Fruit fly (Drosophila melanogaster) whole organism, pupa: ENCODE data around the gene CG43338.

ENCODE experiments used
- CG10348 ChIP-seq: fragments of 200-800 bp; sonication (Bioruptor generic); IDR thresholded peaks from 2 replicates; pipeline ENCODE4 v1.3.6; 2022; ENCODE audit warnings: missing biosample characterization, missing genetic modification characterization
- CG12605 ChIP-seq: fragments of 200-800 bp; sonication (Bioruptor generic); IDR thresholded peaks from 2 replicates; pipeline ENCODE4 v1.3.6; 2022; ENCODE audit warnings: missing biosample characterization, missing genetic modification characterization
- CG13204 ChIP-seq: fragments of 200-800 bp; sonication (Bioruptor generic); optimal IDR thresholded peaks from 2 replicates; lab custom pipeline; 2018; ENCODE audit warnings: missing biosample characterization, mild to moderate bottlenecking, missing genetic modification characterization, moderate library complexity
- CG14655 ChIP-seq: fragments of 200-800 bp; sonication (Bioruptor generic); optimal IDR thresholded peaks from 3 replicates; lab custom pipeline; 2017; ENCODE audit warnings: mild to moderate bottlenecking, missing biosample characterization, missing genetic modification reagents, missing genetic modification characterization
- CG15710 ChIP-seq: fragments of 200-800 bp; sonication (Bioruptor generic); optimal IDR thresholded peaks from 2 replicates; lab custom pipeline; 2018; ENCODE audit warnings: missing biosample characterization, mild to moderate bottlenecking, missing genetic modification characterization, moderate library complexity
- CG17806 ChIP-seq: fragments of 200-800 bp; sonication (Bioruptor generic); optimal IDR thresholded peaks from 2 replicates; lab custom pipeline; 2018; ENCODE audit warnings: missing biosample characterization, mild to moderate bottlenecking, missing genetic modification characterization, moderate library complexity
- CG32121 ChIP-seq: fragments of 200-800 bp; sonication (Bioruptor generic); IDR thresholded peaks from 2 replicates; pipeline ENCODE4 v1.3.6; 2022; ENCODE audit warnings: missing biosample characterization, missing genetic modification characterization
- CG34367 ChIP-seq: fragments of 200-800 bp; sonication (Bioruptor generic); optimal IDR thresholded peaks from 2 replicates; lab custom pipeline; 2018; ENCODE audit warnings: missing biosample characterization, mild to moderate bottlenecking, missing genetic modification characterization
- CG4496 ChIP-seq: fragments of 200-800 bp; sonication (Bioruptor generic); IDR thresholded peaks from 3 replicates; pipeline ENCODE4 v1.3.6; 2022; ENCODE audit warnings: missing biosample characterization, missing genetic modification characterization
- CG8159 ChIP-seq: fragments of 200-800 bp; sonication (Bioruptor generic); optimal IDR thresholded peaks from 3 replicates; lab custom pipeline; 2018; ENCODE audit warnings: missing biosample characterization, mild to moderate bottlenecking, missing genetic modification characterization, moderate library complexity
- CG8301 ChIP-seq: fragments of 200-800 bp; sonication (Bioruptor generic); optimal IDR thresholded peaks from 2 replicates; lab custom pipeline; 2018; ENCODE audit warnings: missing biosample characterization, mild to moderate bottlenecking, missing genetic modification characterization
- CG9948 ChIP-seq: fragments of 200-800 bp; sonication (Bioruptor generic); optimal IDR thresholded peaks from 2 replicates; lab custom pipeline; 2018; ENCODE audit warnings: missing biosample characterization, mild to moderate bottlenecking, missing genetic modification characterization, moderate library complexity
- D1 ChIP-seq: fragments of 200-800 bp; sonication (Bioruptor generic); optimal IDR thresholded peaks from 2 replicates; lab custom pipeline; 2018; ENCODE audit warnings: missing biosample characterization, mild to moderate bottlenecking, missing genetic modification characterization, moderate library complexity
- EcR ChIP-seq: fragments of 200-800 bp; sonication (Bioruptor generic); optimal IDR thresholded peaks from 3 replicates; lab custom pipeline; 2019; ENCODE audit warnings: missing biosample characterization, missing genetic modification characterization, mild to moderate bottlenecking, moderate library complexity, missing genetic modification reagents
- Ets98B ChIP-seq: fragments of 200-800 bp; sonication (Bioruptor generic); IDR thresholded peaks from 2 replicates; pipeline ENCODE4 v1.3.6; 2022; ENCODE audit warnings: missing biosample characterization, missing genetic modification characterization
- Pif1A ChIP-seq: fragments of 200-800 bp; sonication (Bioruptor generic); optimal IDR thresholded peaks from 3 replicates; lab custom pipeline; 2016; ENCODE audit warnings: missing biosample characterization, missing genetic modification characterization
- Pif1B ChIP-seq: fragments of 200-800 bp; sonication (Bioruptor generic); optimal IDR thresholded peaks from 3 replicates; lab custom pipeline; 2016; ENCODE audit warnings: missing biosample characterization, missing genetic modification characterization
- Snoo ChIP-seq: fragments of 200-800 bp; sonication (Bioruptor generic); optimal IDR thresholded peaks from 3 replicates; lab custom pipeline; 2017; ENCODE audit warnings: missing biosample characterization, mild to moderate bottlenecking, missing genetic modification characterization, inconsistent platforms
- fd96Ca ChIP-seq: fragments of 200-800 bp; sonication (Bioruptor generic); IDR thresholded peaks from 3 replicates; pipeline ENCODE4 v1.3.6; 2022; ENCODE audit warnings: missing biosample characterization, missing genetic modification characterization
- gl ChIP-seq: fragments of 200-800 bp; sonication (Bioruptor generic); optimal IDR thresholded peaks from 2 replicates; lab custom pipeline; 2018; ENCODE audit warnings: missing biosample characterization, mild to moderate bottlenecking, missing genetic modification characterization
- rn ChIP-seq: fragments of 200-800 bp; sonication (Bioruptor generic); IDR thresholded peaks from 2 replicates; pipeline ENCODE4 v1.3.6; 2022; ENCODE audit warnings: missing biosample characterization, missing genetic modification characterization

Gene CG43338

DNA sequence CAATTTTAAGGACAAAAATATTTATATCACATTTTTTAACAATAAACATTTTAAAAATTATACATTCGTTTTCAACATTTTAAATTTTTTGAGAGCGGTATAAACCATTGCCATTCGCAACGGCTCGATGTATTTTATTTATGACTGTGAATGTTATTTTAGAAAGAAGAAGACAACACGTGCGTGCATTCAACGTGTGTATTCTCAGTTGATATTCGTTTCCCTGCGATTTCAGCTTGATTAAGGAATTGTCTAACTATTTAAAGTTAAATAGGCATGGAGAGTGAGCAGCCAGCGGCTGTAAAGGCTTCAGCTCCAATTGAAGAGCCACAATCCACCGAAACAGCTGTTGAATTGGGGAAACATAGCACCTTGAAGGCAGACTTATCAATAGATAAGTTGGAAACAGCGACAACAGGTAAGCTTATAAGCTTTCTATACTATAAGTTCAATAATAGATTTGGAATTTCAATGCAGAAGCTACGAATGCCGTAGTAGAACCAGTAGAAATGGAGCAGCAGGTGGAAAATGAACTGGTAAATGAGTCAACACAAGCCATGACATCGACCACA is 27.6 kb upstream of the CG43338 start, which contains the start of gene CG10341:
TSS of gene CG10341 (plus strand) at position 156 of the 572 bp plus-strand sequence.
- TF ChIP-seq CG12605 (GFP tag; lab: Robert Waterston, UW) = no peak
- no peak for TF ChIP-seq CG14655 (GFP tag; lab: Kevin White, UChicago)
- TF ChIP-seq CG8159 (tag; lab: Kevin White, UChicago) = no peak
- no peak for TF ChIP-seq Snoo (tag; lab: Kevin White, UChicago)
- no peak for TF ChIP-seq CG32121 (GFP tag; lab: Robert Waterston, UW)
- TF ChIP-seq CG34367 = no peak
- TF ChIP-seq Pif1B (GFP tag; lab: Kevin White, UChicago) = no peak
- TF ChIP-seq Ets98B (GFP tag; lab: Robert Waterston, UW) = no peak
- TF ChIP-seq CG9948 = no peak
- no peak for TF ChIP-seq gl (tag; lab: Kevin White, UChicago)
- no peak for TF ChIP-seq fd96Ca (GFP tag; lab: Robert Waterston, UW)
- no peak for TF ChIP-seq CG15710 (tag; lab: Kevin White, UChicago)
- TF ChIP-seq CG10348 (GFP tag; lab: Robert Waterston, UW) = no peak
- TF ChIP-seq CG17806 (tag; lab: Kevin White, UChicago) = no peak
- no peak for TF ChIP-seq EcR (GFP tag; lab: Kevin White, UChicago)
- TF ChIP-seq CG13204 (GFP tag; lab: Kevin White, UChicago) = no peak
- no peak for TF ChIP-seq CG8301 (tag; lab: Kevin White, UChicago)

DNA sequence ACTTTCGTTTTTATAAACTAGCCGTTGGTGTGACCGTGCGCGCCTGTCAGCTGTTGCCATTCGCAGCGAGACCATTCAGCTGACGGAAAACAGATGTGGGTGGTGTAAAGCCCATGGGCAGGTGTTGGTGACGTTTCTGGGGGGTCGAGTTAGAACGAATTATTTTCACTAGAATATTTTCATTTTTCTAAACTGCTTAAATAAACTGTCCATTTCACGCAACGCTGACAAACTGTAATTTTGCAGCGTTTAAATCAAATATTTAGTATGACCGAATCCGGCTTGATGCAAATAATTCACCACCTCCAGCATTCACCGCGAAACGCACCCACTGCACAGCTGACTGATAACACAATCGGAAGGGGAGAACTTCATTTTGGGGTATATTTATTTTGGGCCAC is 24.4 kb upstream of the CG43338 start, which contains the start of the genes CG10383 and CG10338:
TSS of gene CG10383 (minus strand) at position 199 of the 401 bp plus-strand sequence.
TSS of gene CG10338 (plus strand) at position 261 of the 401 bp plus-strand sequence.
- no peak for TF ChIP-seq Pif1A (GFP tag; lab: Kevin White, UChicago)
- TF ChIP-seq CG8301 (tag; lab: Kevin White, UChicago) = peak; percentile 77
- TF ChIP-seq gl (tag; lab: Kevin White, UChicago) = peak; percentile 23
- peak; percentile 73 for TF ChIP-seq CG34367
- peak; percentile 72 for TF ChIP-seq CG14655 (GFP tag; lab: Kevin White, UChicago)
- TF ChIP-seq CG8159 (tag; lab: Kevin White, UChicago) = peak; percentile 71
- TF ChIP-seq EcR (GFP tag; lab: Kevin White, UChicago) = peak; percentile 10
- TF ChIP-seq CG12605 (GFP tag; lab: Robert Waterston, UW) = peak; percentile 75
- peak; percentile 94 for TF ChIP-seq fd96Ca (GFP tag; lab: Robert Waterston, UW)
- peak; percentile 89 for TF ChIP-seq CG10348 (GFP tag; lab: Robert Waterston, UW)
- no peak for TF ChIP-seq D1 (tag; lab: Kevin White, UChicago)
- TF ChIP-seq CG32121 (GFP tag; lab: Robert Waterston, UW) = peak; percentile 87
- TF ChIP-seq Snoo (tag; lab: Kevin White, UChicago) = peak; percentile 79
- TF ChIP-seq Ets98B (GFP tag; lab: Robert Waterston, UW) = peak; percentile 94
- no peak for TF ChIP-seq CG13204 (GFP tag; lab: Kevin White, UChicago)
- TF ChIP-seq CG9948 = peak; percentile 70
- peak; percentile 95 for TF ChIP-seq CG4496
- peak; percentile 61 for TF ChIP-seq CG15710 (tag; lab: Kevin White, UChicago)
- TF ChIP-seq rn (GFP tag; lab: Robert Waterston, UW) = peak; percentile 80
- peak; percentile 72 for TF ChIP-seq CG17806 (tag; lab: Kevin White, UChicago)
- peak; percentile 80 for TF ChIP-seq Pif1B (GFP tag; lab: Kevin White, UChicago)
- TF ChIP-seq, all 21 proteins: peak for 18

DNA sequence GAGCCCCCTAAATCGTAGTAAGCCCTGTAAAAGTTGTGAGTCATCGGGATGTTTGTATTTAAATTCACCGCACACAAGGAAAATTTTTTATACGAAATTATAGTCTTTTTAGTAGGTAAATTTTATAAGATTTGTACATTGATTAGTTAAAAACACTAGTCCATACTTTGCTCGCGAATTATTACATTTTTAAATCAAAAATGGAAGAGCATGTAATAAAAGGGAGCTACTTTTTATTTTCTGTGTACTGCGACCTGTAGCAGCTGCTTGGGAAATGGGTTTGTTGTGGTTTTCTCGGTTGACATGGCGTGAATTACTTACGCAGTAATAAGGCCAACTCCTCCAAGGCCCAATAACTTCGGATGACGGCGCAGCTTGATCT is 23.7 kb upstream of the CG43338 start:
- TF ChIP-seq CG4496 (peak; percentile 74), Ets98B (GFP tag; lab: Robert Waterston, UW) (peak; percentile 39), gl (tag; lab: Kevin White, UChicago) (no peak), fd96Ca (GFP tag; lab: Robert Waterston, UW) (peak; percentile 61; the same call in 1 of the 3 replicates), CG32121 (GFP tag; lab: Robert Waterston, UW) (0 out of 2 replicates have a peak, but pooled peaks have one; percentile 10), CG13204 (GFP tag; lab: Kevin White, UChicago) (no peak), Pif1A (GFP tag; lab: Kevin White, UChicago) (peak; percentile 57), CG14655 (GFP tag; lab: Kevin White, UChicago) (peak; percentile 10), CG17806 (tag; lab: Kevin White, UChicago) (peak; percentile 46), CG9948 (peak; percentile 37), CG8301 (tag; lab: Kevin White, UChicago) (peak; percentile 30), CG12605 (GFP tag; lab: Robert Waterston, UW) (peak; percentile 54), Pif1B (GFP tag; lab: Kevin White, UChicago) (peak; percentile 17), CG8159 (tag; lab: Kevin White, UChicago) (peak; percentile 14), D1 (tag; lab: Kevin White, UChicago) (no peak), CG34367 (peak; percentile 19), CG15710 (tag; lab: Kevin White, UChicago) (peak; percentile 48), rn (GFP tag; lab: Robert Waterston, UW) (no peak)

DNA sequence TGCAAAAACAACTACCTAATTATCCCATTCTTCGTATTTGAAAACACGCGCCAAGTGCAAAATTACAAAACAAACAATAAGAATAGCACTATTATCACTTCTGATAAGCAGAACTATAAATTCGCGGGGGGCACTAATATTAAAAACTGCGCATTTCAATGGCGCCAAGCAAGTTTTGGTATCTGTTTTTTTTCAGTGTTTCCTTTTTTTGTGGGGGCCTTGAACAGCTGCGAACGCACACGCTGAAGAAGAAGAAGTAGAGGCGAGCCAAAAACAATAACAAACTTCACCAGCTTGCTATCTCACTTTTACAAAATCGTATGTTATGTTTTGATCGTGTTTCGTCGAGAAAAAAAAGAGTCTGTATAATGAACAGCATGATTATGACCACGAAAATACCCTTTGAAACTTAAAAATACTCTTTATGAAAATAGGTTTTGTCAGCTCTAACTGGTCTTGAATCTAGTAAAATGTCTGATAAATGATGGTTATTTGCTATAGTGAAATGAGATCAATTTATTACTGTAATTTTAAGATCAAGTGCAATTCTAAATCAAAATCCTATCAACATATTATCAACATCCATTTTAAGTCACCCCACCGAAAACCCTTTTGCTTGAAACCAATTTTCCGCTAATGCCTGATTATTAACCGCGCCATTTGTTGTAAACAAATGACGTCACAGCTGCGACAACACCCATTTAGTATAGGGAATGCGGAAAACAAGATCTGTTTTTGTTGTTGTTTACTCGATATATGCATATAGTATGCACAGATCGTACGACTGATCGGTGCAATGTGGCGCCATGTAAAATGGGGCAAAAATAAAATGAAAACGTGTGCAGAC is 23.1 kb upstream of the CG43338 start:
- peak; percentile 74 for TF ChIP-seq CG4496
- TF ChIP-seq rn (GFP tag; lab: Robert Waterston, UW) = no peak
- 0 out of 2 replicates have a peak, but pooled peaks have one; percentile 38 for TF ChIP-seq CG10348 (GFP tag; lab: Robert Waterston, UW)
- peak; percentile 65; the same call in 1 of the 2 replicates for TF ChIP-seq CG12605 (GFP tag; lab: Robert Waterston, UW)
- TF ChIP-seq Snoo (tag; lab: Kevin White, UChicago) = peak; percentile 27
- TF ChIP-seq CG32121 (GFP tag; lab: Robert Waterston, UW) = peak; percentile 37; the same call in 1 of the 2 replicates
- peak; percentile 19 for TF ChIP-seq CG9948
- no peak for TF ChIP-seq gl (tag; lab: Kevin White, UChicago)
- TF ChIP-seq EcR (GFP tag; lab: Kevin White, UChicago) = peak; percentile 9
- 0 out of 3 replicates have a peak, but pooled peaks have one; percentile 7 for TF ChIP-seq fd96Ca (GFP tag; lab: Robert Waterston, UW)
- TF ChIP-seq CG8159 (tag; lab: Kevin White, UChicago) = no peak
- no peak for TF ChIP-seq Pif1A (GFP tag; lab: Kevin White, UChicago)
- TF ChIP-seq Ets98B (GFP tag; lab: Robert Waterston, UW) = peak; percentile 38; the same call in 1 of the 2 replicates
- TF ChIP-seq CG17806 (tag; lab: Kevin White, UChicago) = peak; percentile 33
- peak; percentile 5 for TF ChIP-seq CG34367
- TF ChIP-seq CG15710 (tag; lab: Kevin White, UChicago) = peak; percentile 41
